Fruit fly (Drosophila melanogaster) whole organism, adult: ENCODE measurements around the gene PIG-Wa.

Source experiments
- CG14711 ChIP-seq: fragments of 200-800 bp; sonication (Bioruptor generic); optimal IDR thresholded peaks from 2 replicates; lab custom pipeline; 2018; ENCODE audit warnings: missing biosample characterization, mild to moderate bottlenecking, missing genetic modification characterization, moderate library complexity
- Mnt ChIP-seq: fragments of 200-800 bp; sonication (Bioruptor generic); optimal IDR thresholded peaks from 2 replicates; lab custom pipeline; 2016; ENCODE audit warnings: missing biosample characterization, mild to moderate bottlenecking, missing genetic modification characterization
- bab1 ChIP-seq: fragments of 200-800 bp; sonication (Bioruptor generic); optimal IDR thresholded peaks from 3 replicates; lab custom pipeline; 2019; ENCODE audit warnings: missing biosample characterization, mild to moderate bottlenecking, missing genetic modification characterization, moderate library complexity
- cnc ChIP-seq, 2 experiments: fragments of >200 bp; optimal IDR thresholded peaks; 2 replicates each; lab custom pipeline; 2017
- pad ChIP-seq: fragments of 200-800 bp; sonication (Bioruptor generic); optimal IDR thresholded peaks from 3 replicates; lab custom pipeline; 2017; ENCODE audit warnings: missing biosample characterization, missing genetic modification characterization, mild to moderate bottlenecking, moderate library complexity, missing genetic modification reagents
- tj ChIP-seq: fragments of 200-800 bp; sonication (Bioruptor generic); optimal IDR thresholded peaks from 3 replicates; lab custom pipeline; 2017; ENCODE audit warnings: missing biosample characterization, mild to moderate bottlenecking, missing genetic modification characterization, moderate library complexity

- TF ChIP-seq CG14711 (tag; lab: Kevin White, UChicago) = no peak
- TF ChIP-seq Mnt (GFP tag; lab: Kevin White, UChicago) = no peak
- no peak for TF ChIP-seq tj (GFP tag; lab: Kevin White, UChicago)
- TF ChIP-seq pad (GFP tag; lab: Kevin White, UChicago) = no peak
- no peak for TF ChIP-seq bab1 (GFP tag; lab: Kevin White, UChicago)
- no peak for TF ChIP-seq cnc (optimal IDR thresholded peaks at IDR 0.05; lab: Kevin White, UChicago)
Measured at dm6 chr2L:2391321-2391720, 8.3 kb downstream of the PIG-Wa start, which contains the start of gene CG46448.
